Worm (Caenorhabditis elegans) whole organism, late embryonic: ENCODE results near the gene rde-12.

Source experiments
- K02D7.2 ChIP-seq: sonication (generic microtip); optimal IDR thresholded peaks from 2 replicates; lab custom pipeline; 2017; ENCODE audit warnings: mild to moderate bottlenecking, missing genetic modification characterization, missing compliant biosample characterization
- K09A11.1 ChIP-seq: sonication (generic microtip); optimal IDR thresholded peaks from 2 replicates; lab custom pipeline; 2017; ENCODE audit warnings: antibody characterized with exemption, mild to moderate bottlenecking, missing genetic modification characterization, missing compliant biosample characterization; ENCODE audit not compliant: insufficient read depth
- T23F11.4 ChIP-seq: fragments of 200-800 bp; sonication (Bioruptor generic); optimal IDR thresholded peaks from 2 replicates; lab custom pipeline; 2018; ENCODE audit warnings: mild to moderate bottlenecking, missing genetic modification characterization, missing compliant biosample characterization
- ahr-1 ChIP-seq: sonication (generic microtip); optimal IDR thresholded peaks from 2 replicates; lab custom pipeline; 2016; ENCODE audit warnings: missing genetic modification characterization, missing compliant biosample characterization
- ceh-14 ChIP-seq: sonication (generic microtip); optimal IDR thresholded peaks from 2 replicates; lab custom pipeline; 2016; ENCODE audit warnings: missing genotype, missing genetic modification characterization, missing compliant biosample characterization
- ceh-19 ChIP-seq: fragments of 200-800 bp; sonication (Bioruptor generic); optimal IDR thresholded peaks from 2 replicates; lab custom pipeline; 2018; ENCODE audit warnings: mild to moderate bottlenecking, missing genetic modification characterization, missing compliant biosample characterization
- ceh-2 ChIP-seq: sonication (generic microtip); optimal IDR thresholded peaks from 2 replicates; lab custom pipeline; 2016; ENCODE audit warnings: missing genotype, missing genetic modification characterization, missing compliant biosample characterization
- ceh-24 ChIP-seq: sonication (generic microtip); optimal IDR thresholded peaks from 2 replicates; lab custom pipeline; 2016; ENCODE audit warnings: mild to moderate bottlenecking, missing genetic modification characterization, missing compliant biosample characterization
- ceh-34 ChIP-seq: sonication (generic microtip); optimal IDR thresholded peaks from 2 replicates; lab custom pipeline; 2016; ENCODE audit warnings: mild to moderate bottlenecking, missing genetic modification characterization, missing compliant biosample characterization
- ceh-45 ChIP-seq: fragments of 200-800 bp; sonication (Bioruptor generic); IDR thresholded peaks from 2 replicates; pipeline ENCODE4 v1.3.6; 2022; ENCODE audit warnings: missing genetic modification reagents, missing genetic modification characterization, missing compliant biosample characterization
- ceh-48 ChIP-seq: sonication (generic microtip); optimal IDR thresholded peaks from 2 replicates; lab custom pipeline; 2016; ENCODE audit warnings: missing genetic modification characterization, inconsistent platforms, missing compliant biosample characterization
- che-1 ChIP-seq: sonication (generic microtip); optimal IDR thresholded peaks from 2 replicates; lab custom pipeline; 2016; ENCODE audit warnings: mild to moderate bottlenecking, missing genetic modification characterization, missing compliant biosample characterization
- dmd-4 ChIP-seq: sonication (generic microtip); optimal IDR thresholded peaks from 2 replicates; lab custom pipeline; 2016; ENCODE audit warnings: borderline replicate concordance, missing genetic modification characterization, missing compliant biosample characterization
- elt-4 ChIP-seq: sonication (generic microtip); optimal IDR thresholded peaks from 2 replicates; lab custom pipeline; 2016; ENCODE audit warnings: missing genetic modification characterization, missing compliant biosample characterization
- ets-4 ChIP-seq: sonication (generic microtip); optimal IDR thresholded peaks from 2 replicates; lab custom pipeline; 2016; ENCODE audit warnings: missing genetic modification characterization, missing compliant biosample characterization
- eyg-1 ChIP-seq: sonication (generic microtip); optimal IDR thresholded peaks from 2 replicates; lab custom pipeline; 2016; ENCODE audit warnings: missing genotype, missing genetic modification characterization, missing compliant biosample characterization
- fkh-10 ChIP-seq: fragments of 150-350 bp; optimal IDR thresholded peaks from 2 replicates; lab custom pipeline; 2014; ENCODE audit warnings: missing biosample characterization, missing genetic modification reagents, missing genetic modification characterization
- gmeb-2 ChIP-seq: sonication (generic microtip); optimal IDR thresholded peaks from 2 replicates; lab custom pipeline; 2016; ENCODE audit warnings: missing genetic modification characterization, inconsistent platforms, missing compliant biosample characterization
- hlh-15 ChIP-seq: sonication (generic microtip); optimal IDR thresholded peaks from 2 replicates; lab custom pipeline; 2016; ENCODE audit warnings: missing genetic modification characterization, missing compliant biosample characterization
- hlh-30 ChIP-seq: sonication (generic microtip); optimal IDR thresholded peaks from 2 replicates; lab custom pipeline; 2017; ENCODE audit warnings: antibody characterized with exemption, missing genetic modification characterization, missing compliant biosample characterization; ENCODE audit not compliant: insufficient read depth
- hlh-8 ChIP-seq: sonication (generic microtip); optimal IDR thresholded peaks from 2 replicates; lab custom pipeline; 2016; ENCODE audit warnings: missing genotype, missing genetic modification characterization, missing compliant biosample characterization
- lim-6 ChIP-seq: sonication (generic microtip); optimal IDR thresholded peaks from 2 replicates; lab custom pipeline; 2016; ENCODE audit warnings: missing genetic modification characterization, missing compliant biosample characterization
- madf-2 ChIP-seq: sonication (generic microtip); optimal IDR thresholded peaks from 2 replicates; lab custom pipeline; 2017; ENCODE audit warnings: missing genetic modification characterization, missing compliant biosample characterization
- mec-3 ChIP-seq: sonication (generic microtip); optimal IDR thresholded peaks from 2 replicates; lab custom pipeline; 2016; ENCODE audit warnings: borderline replicate concordance, missing genetic modification characterization, missing compliant biosample characterization
- nfya-1 ChIP-seq: sonication (generic microtip); optimal IDR thresholded peaks from 2 replicates; lab custom pipeline; 2017; ENCODE audit warnings: missing genetic modification characterization, mild to moderate bottlenecking, missing compliant biosample characterization, antibody characterized with exemption, moderate library complexity
- nhr-11 ChIP-seq: fragments of 150-350 bp; optimal IDR thresholded peaks from 2 replicates; lab custom pipeline; 2014; ENCODE audit warnings: missing biosample characterization, missing genetic modification characterization
- nhr-232 ChIP-seq: sonication (generic microtip); optimal IDR thresholded peaks from 2 replicates; lab custom pipeline; 2016; ENCODE audit warnings: missing genetic modification characterization, missing compliant biosample characterization
- pax-1 ChIP-seq: fragments of 150-350 bp; optimal IDR thresholded peaks from 2 replicates; lab custom pipeline; 2014; ENCODE audit warnings: missing biosample characterization, missing genetic modification characterization
- pha-2 ChIP-seq: sonication (generic microtip); optimal IDR thresholded peaks from 2 replicates; lab custom pipeline; 2017; ENCODE audit warnings: mild to moderate bottlenecking, missing genetic modification characterization, missing compliant biosample characterization
- pha-4 ChIP-seq: fragments of 150-350 bp; optimal IDR thresholded peaks from 2 replicates; lab custom pipeline; 2018; ENCODE audit warnings: missing biosample characterization, missing genetic modification reagents, missing genetic modification characterization
- rnt-1 ChIP-seq: sonication (generic microtip); optimal IDR thresholded peaks from 2 replicates; lab custom pipeline; 2016; ENCODE audit warnings: missing genetic modification characterization, missing compliant biosample characterization
- sox-2 ChIP-seq: fragments of 200-800 bp; sonication (Bioruptor generic); IDR thresholded peaks from 2 replicates; pipeline ENCODE4 v1.3.6; 2022; ENCODE audit warnings: missing genetic modification reagents, missing genetic modification characterization, missing compliant biosample characterization
- tbx-7 ChIP-seq: sonication (generic microtip); optimal IDR thresholded peaks from 2 replicates; lab custom pipeline; 2016; ENCODE audit warnings: missing genotype, missing genetic modification characterization, missing compliant biosample characterization
- unc-3 ChIP-seq, 2 experiments: fragments of 200-800 bp in 1 of 2; sonication (Bioruptor generic) in 1 of 2; sonication (generic microtip) in 1 of 2; conservative IDR thresholded peaks in 1 of 2; optimal IDR thresholded peaks in 1 of 2; 2 replicates each; pipeline versions ENCODE4 v1.3.6 to Lab custom; 2016 to 2022; ENCODE audit warnings: missing compliant biosample characterization in 2 of 2, missing genetic modification characterization in 2 of 2, missing genetic modification reagents in 1 of 2
- unc-42 ChIP-seq: sonication (generic microtip); optimal IDR thresholded peaks from 2 replicates; lab custom pipeline; 2016; ENCODE audit warnings: missing genotype, missing genetic modification characterization, missing compliant biosample characterization
- unc-55 ChIP-seq: sonication (generic microtip); optimal IDR thresholded peaks from 2 replicates; lab custom pipeline; 2017; ENCODE audit warnings: missing biosample characterization, missing genetic modification reagents, missing genetic modification characterization
- zip-5 ChIP-seq: sonication (generic microtip); optimal IDR thresholded peaks from 2 replicates; lab custom pipeline; 2016; ENCODE audit warnings: missing genetic modification characterization, missing compliant biosample characterization

Gene rde-12

ce11 chrV:13645848-13646578 is 19.2 kb upstream of the rde-12 start (continued):
- TF ChIP-seq pha-2 (peak; percentile 31), T23F11.4 (GFP tag; lab: Kevin White, UChicago) (no peak), ceh-24 (tag; lab: Kevin White, UChicago) (no peak), hlh-15 (tag; lab: Kevin White, UChicago) (no peak), ets-4 (no peak), che-1 (tag; lab: Kevin White, UChicago) (no peak), unc-42 (tag; lab: Kevin White, UChicago) (no peak)

ce11 chrV:13647185-13647584 is 18.0 kb upstream of the rde-12 start:
- no peak for TF ChIP-seq ceh-19 (GFP tag; lab: Kevin White, UChicago)
- TF ChIP-seq fkh-10 = no peak
- no peak for TF ChIP-seq eyg-1 (tag; lab: Kevin White, UChicago)
- no peak for TF ChIP-seq unc-55 (GFP tag; lab: Kevin White, UChicago)
- TF ChIP-seq tbx-7 = no peak
- TF ChIP-seq nhr-232 (tag; lab: Kevin White, UChicago) = no peak
- no peak for TF ChIP-seq T23F11.4 (GFP tag; lab: Kevin White, UChicago)
- TF ChIP-seq nhr-11 = no peak
- no peak for TF ChIP-seq hlh-8 (tag; lab: Kevin White, UChicago)
- no peak for TF ChIP-seq ceh-34 (tag; lab: Kevin White, UChicago)
- no peak for TF ChIP-seq nfya-1 (tag; lab: Kevin White, UChicago)
- no peak for TF ChIP-seq sox-2 (GFP tag; lab: Robert Waterston, UW)
- TF ChIP-seq hlh-15 (tag; lab: Kevin White, UChicago) = no peak
- TF ChIP-seq madf-2 (tag; lab: Kevin White, UChicago) = no peak
- TF ChIP-seq che-1 (tag; lab: Kevin White, UChicago) = no peak
- no peak for TF ChIP-seq lim-6 (tag; lab: Kevin White, UChicago)

- TF ChIP-seq unc-3 (GFP tag; conservative IDR thresholded peaks at IDR 0.05; lab: Robert Waterston, UW) (0 out of 2 replicates have a peak, but pooled peaks have one; percentile 11), unc-3 (tag; optimal IDR thresholded peaks at IDR 0.05; lab: Kevin White, UChicago) (no peak), ceh-14 (tag; lab: Kevin White, UChicago) (no peak)
Measured at ce11 chrV:13647617-13648016, 17.6 kb upstream of the rde-12 start.

ce11 chrV:13649730-13650349 is 15.3 kb upstream of the rde-12 start, which contains the start of gene H37A05.4:
TSS of gene H37A05.4 (minus strand) at chrV:13649780.
- TF ChIP-seq nhr-232 (tag; lab: Kevin White, UChicago) (no peak), dmd-4 (tag; lab: Kevin White, UChicago) (no peak), lim-6 (tag; lab: Kevin White, UChicago) (no peak), pha-4 (tag; lab: Kevin White, UChicago) (no peak), ceh-45 (no peak), hlh-30 (tag; lab: Kevin White, UChicago) (no peak), ceh-2 (no peak), zip-5 (tag; lab: Kevin White, UChicago) (no peak), gmeb-2 (tag; lab: Kevin White, UChicago) (no peak), mec-3 (tag; lab: Kevin White, UChicago) (no peak), ceh-48 (tag; lab: Kevin White, UChicago) (no peak), madf-2 (tag; lab: Kevin White, UChicago) (no peak), K09A11.1 (tag; lab: Kevin White, UChicago) (no peak), fkh-10 (no peak), elt-4 (no peak), rnt-1 (tag; lab: Kevin White, UChicago) (no peak), ahr-1 (no peak), pax-1 (no peak), unc-42 (tag; lab: Kevin White, UChicago) (no peak), K02D7.2 (tag; lab: Kevin White, UChicago) (no peak)
- TF ChIP-seq, all 69 proteins: peak for 0
